Fruit fly (Drosophila melanogaster): ENCODE results near the gene CG3437.

Gene CG3437

DNA sequence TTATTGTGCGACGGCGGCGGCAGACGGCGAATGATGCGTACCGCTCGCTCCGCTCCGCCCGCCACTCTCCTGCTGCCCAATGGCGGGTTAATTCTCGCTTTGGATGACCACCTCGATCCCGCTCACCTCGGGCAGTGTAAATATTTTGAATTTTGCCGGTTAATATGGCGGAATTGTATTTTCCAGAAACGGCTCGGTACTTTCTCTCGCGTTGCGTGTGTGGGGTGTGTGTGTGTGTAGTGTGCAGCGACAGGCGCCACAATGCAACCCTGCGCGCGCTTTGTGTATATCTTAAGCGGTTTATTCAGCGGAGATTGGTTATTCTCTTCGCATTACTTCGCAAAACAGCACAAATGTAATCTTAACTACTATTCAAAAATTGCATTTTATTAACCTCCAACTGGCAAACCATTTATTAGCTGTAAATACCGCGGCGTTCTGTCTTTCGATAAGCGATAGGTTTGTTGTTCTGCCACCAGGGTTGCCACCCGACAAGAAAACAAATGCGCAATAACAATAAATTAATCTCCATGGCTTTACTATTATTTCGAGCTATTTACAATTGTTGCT, 1.6 kb downstream of the CG3437 start, which contains the start of the genes phol and CG3552 (continued):
- TF ChIP-seq C15 (GFP tag; IDR thresholded peaks at IDR 0.05) (no peak), CG11093 (GFP tag; IDR thresholded peaks at IDR 0.05) (no peak), eyg (GFP tag; optimal IDR thresholded peaks at IDR 0.05) (no peak), ERR (GFP tag; optimal IDR thresholded peaks at IDR 0.05) (no peak), CG8359 (GFP tag; optimal IDR thresholded peaks at IDR 0.05; ENCODE audit: borderline replicate concordance) (no peak), Eip74EF (GFP tag; optimal IDR thresholded peaks at IDR 0.05) (no peak), Max (GFP tag; optimal IDR thresholded peaks at IDR 0.05) (no peak), Gug (GFP tag; IDR thresholded peaks at IDR 0.05) (no peak), CG10462 (GFP tag; optimal IDR thresholded peaks at IDR 0.05) (no peak), cg (GFP tag; optimal IDR thresholded peaks at IDR 0.05) (peak; percentile 85), zen2 (GFP tag; IDR thresholded peaks at IDR 0.05; ENCODE audit: partially characterized antibody) (no peak), CG8290 (GFP tag; optimal IDR thresholded peaks at IDR 0.05) (no peak), CG8290 (tag; optimal IDR thresholded peaks at IDR 0.05) (no peak), D (optimal IDR thresholded peaks at IDR 0.05) (no peak), D (GFP tag; optimal IDR thresholded peaks at IDR 0.05) (no peak), lmd (GFP tag; IDR thresholded peaks at IDR 0.05) (no peak), tgo (GFP tag; IDR thresholded peaks at IDR 0.05) (no peak), bsh (GFP tag; optimal IDR thresholded peaks at IDR 0.05) (no peak), gt (GFP tag; IDR thresholded peaks at IDR 0.05) (no peak), CG14710 (tag; optimal IDR thresholded peaks at IDR 0.05) (peak; percentile 46), Dbx (GFP tag; IDR thresholded peaks at IDR 0.05) (no peak), CG10209 (GFP tag; optimal IDR thresholded peaks at IDR 0.05) (no peak), CG17802 (tag; optimal IDR thresholded peaks at IDR 0.05) (no peak), CG34376 (GFP tag; optimal IDR thresholded peaks at IDR 0.05) (peak; percentile 5), dan (GFP tag; IDR thresholded peaks at IDR 0.05) (no peak), eve (GFP tag; optimal IDR thresholded peaks at IDR 0.05) (no peak), CG7372 (GFP tag; IDR thresholded peaks at IDR 0.05) (no peak), vnd (GFP tag; IDR thresholded peaks at IDR 0.05; ENCODE audit: partially characterized antibody) (no peak), CG18262 (tag; optimal IDR thresholded peaks at IDR 0.05) (peak; percentile 13), bbx (GFP tag; IDR thresholded peaks at IDR 0.05; ENCODE audit: partially characterized antibody) (0 out of 2 replicates have a peak, but pooled peaks have one; percentile 27), mirr (GFP tag; optimal IDR thresholded peaks at IDR 0.05) (no peak), CG33213 (GFP tag; optimal IDR thresholded peaks at IDR 0.05) (no peak), CG18764 (GFP tag; optimal IDR thresholded peaks at IDR 0.05) (no peak), CG13287 (GFP tag; IDR thresholded peaks at IDR 0.05; ENCODE audit: partially characterized antibody) (peak; percentile 31; the same call in 1 of the 2 replicates), inv (GFP tag; IDR thresholded peaks at IDR 0.05; ENCODE audit: partially characterized antibody) (peak; percentile 39), CG6683 (GFP tag; optimal IDR thresholded peaks at IDR 0.05) (no peak), gcm (GFP tag; optimal IDR thresholded peaks at IDR 0.05) (no peak), Bgb (GFP tag; IDR thresholded peaks at IDR 0.05; ENCODE audit: partially characterized antibody) (peak; percentile 30; the same call in 1 of the 2 replicates), CG17361 (GFP tag; IDR thresholded peaks at IDR 0.05) (0 out of 3 replicates have a peak, but pooled peaks have one; percentile 42), insv (GFP tag; optimal IDR thresholded peaks at IDR 0.05) (peak in 1 of 2 experiments; percentile 17), CG12155 (GFP tag; optimal IDR thresholded peaks at IDR 0.05) (no peak), Dref (GFP tag; IDR thresholded peaks at IDR 0.05) (peak; percentile 64), Dfd (GFP tag; optimal IDR thresholded peaks at IDR 0.05) (no peak), p53 (GFP tag; optimal IDR thresholded peaks at IDR 0.05) (no peak), CG2889 (GFP tag; IDR thresholded peaks at IDR 0.05) (no peak), CG4360 (GFP tag; IDR thresholded peaks at IDR 0.05) (no peak), CTCF (GFP tag; optimal IDR thresholded peaks at IDR 0.05) (no peak), CG12659 (GFP tag; optimal IDR thresholded peaks at IDR 0.05) (peak; percentile 29), B-H2 (GFP tag; optimal IDR thresholded peaks at IDR 0.05) (peak; percentile 28), CG7839 (tag; optimal IDR thresholded peaks at IDR 0.05) (no peak), usp (GFP tag; optimal IDR thresholded peaks at IDR 0.05) (no peak)
